Worm (Caenorhabditis elegans) whole organism, L1 larva: ENCODE data around the gene rfc-2.

Source experiments
- Y116A8C.19 ChIP-seq: sonication (generic microtip); optimal IDR thresholded peaks from 2 replicates; lab custom pipeline; 2016; ENCODE audit warnings: missing compliant biosample characterization, missing genetic modification characterization, borderline replicate concordance
- alr-1 ChIP-seq: fragments of 200-800 bp; sonication (Bioruptor generic); optimal IDR thresholded peaks from 2 replicates; lab custom pipeline; 2018; ENCODE audit warnings: borderline replicate concordance, mild to moderate bottlenecking, missing genetic modification characterization, missing compliant biosample characterization
- aly-2 ChIP-seq: fragments of 150-350 bp; optimal IDR thresholded peaks from 2 replicates; lab custom pipeline; 2014; ENCODE audit warnings: missing biosample characterization, missing genetic modification characterization
- ama-1 ChIP-seq: fragments of 150-350 bp; optimal IDR thresholded peaks from 2 replicates; lab custom pipeline; 2014
- blmp-1 ChIP-seq: fragments of 150-350 bp; optimal IDR thresholded peaks from 2 replicates; lab custom pipeline; 2014; ENCODE audit warnings: missing biosample characterization, missing genetic modification characterization
- ceh-8 ChIP-seq: fragments of 200-800 bp; sonication (Bioruptor generic); optimal IDR thresholded peaks from 2 replicates; lab custom pipeline; 2018; ENCODE audit warnings: mild to moderate bottlenecking, missing genetic modification characterization, moderate library complexity, missing compliant biosample characterization
- ceh-82 ChIP-seq, 3 experiments: fragments of 150-350 bp in 1 of 3; sonication (generic microtip) in 2 of 3; optimal IDR thresholded peaks; 2 replicates each; lab custom pipeline; 2014 to 2017; ENCODE audit warnings: missing biosample characterization in 3 of 3, missing genetic modification characterization in 3 of 3
- dpl-1 ChIP-seq, 3 experiments: fragments of 150-350 bp in 2 of 3; sonication (generic microtip) in 1 of 3; optimal IDR thresholded peaks; 2 replicates each; lab custom pipeline; 2014 to 2017; ENCODE audit warnings: missing biosample characterization in 3 of 3, missing genetic modification characterization in 3 of 3, missing genetic modification reagents in 3 of 3
- efl-1 ChIP-seq, 4 experiments: fragments of 150-350 bp; optimal IDR thresholded peaks in 3 of 4; peaks in 1 of 4; 1 replicate in 1 of 4; 2 replicates in 3 of 4; lab custom pipeline; 2014; ENCODE audit warnings: missing biosample characterization in 2 of 4, missing genetic modification characterization in 2 of 4, missing genetic modification reagents in 2 of 4
- elt-2 ChIP-seq: sonication (generic microtip); optimal IDR thresholded peaks from 2 replicates; lab custom pipeline; 2016; ENCODE audit warnings: missing genetic modification characterization, mild to moderate bottlenecking, inconsistent platforms, missing compliant biosample characterization, missing genetic modification reagents
- fkh-10 ChIP-seq: sonication (generic microtip); optimal IDR thresholded peaks from 2 replicates; lab custom pipeline; 2017; ENCODE audit warnings: missing biosample characterization, missing genetic modification reagents, missing genetic modification characterization
- fkh-8 ChIP-seq: sonication (generic microtip); optimal IDR thresholded peaks from 2 replicates; lab custom pipeline; 2016; ENCODE audit warnings: mild to moderate bottlenecking, missing genetic modification characterization, missing compliant biosample characterization
- hpl-2 ChIP-seq: fragments of 150-350 bp; optimal IDR thresholded peaks from 2 replicates; lab custom pipeline; 2014; ENCODE audit warnings: missing biosample characterization, missing genetic modification reagents, missing genetic modification characterization
- jun-1 ChIP-seq: fragments of 150-350 bp; optimal IDR thresholded peaks from 2 replicates; lab custom pipeline; 2014; ENCODE audit warnings: missing biosample characterization, missing genetic modification reagents, missing genetic modification characterization
- lin-13 ChIP-seq: fragments of 150-350 bp; optimal IDR thresholded peaks from 2 replicates; lab custom pipeline; 2014; ENCODE audit warnings: missing biosample characterization, missing genetic modification reagents, missing genetic modification characterization
- lin-35 ChIP-seq, 2 experiments: fragments of 150-350 bp; optimal IDR thresholded peaks; 2 replicates each; lab custom pipeline; 2014; ENCODE audit warnings: missing biosample characterization in 2 of 2, missing genetic modification characterization in 2 of 2, missing genetic modification reagents in 2 of 2
- lin-39 ChIP-seq: fragments of 150-350 bp; optimal IDR thresholded peaks from 2 replicates; lab custom pipeline; 2014; ENCODE audit warnings: missing biosample characterization, missing genetic modification reagents, missing genetic modification characterization
- lir-3 ChIP-seq: sonication (generic microtip); optimal IDR thresholded peaks from 2 replicates; lab custom pipeline; 2016; ENCODE audit warnings: mild to moderate bottlenecking, missing genetic modification characterization, moderate library complexity, missing compliant biosample characterization; ENCODE audit not compliant: poor library complexity
- lsy-2 ChIP-seq, 2 experiments: fragments of 150-350 bp; optimal IDR thresholded peaks; 2 replicates each; lab custom pipeline; 2014; ENCODE audit warnings: missing biosample characterization in 2 of 2, missing genetic modification characterization in 2 of 2
- mdl-1 ChIP-seq, 2 experiments: fragments of 150-350 bp; optimal IDR thresholded peaks; 2 replicates each; lab custom pipeline; 2014 to 2017; ENCODE audit warnings: missing biosample characterization in 2 of 2, missing genetic modification characterization in 2 of 2, inconsistent platforms in 1 of 2
- nhr-12 ChIP-seq: sonication (generic microtip); optimal IDR thresholded peaks from 2 replicates; lab custom pipeline; 2017; ENCODE audit warnings: missing biosample characterization, missing genetic modification characterization
- nhr-20 ChIP-seq: sonication (generic microtip); optimal IDR thresholded peaks from 2 replicates; lab custom pipeline; 2016; ENCODE audit warnings: mild to moderate bottlenecking, missing genetic modification characterization, missing compliant biosample characterization
- nhr-76 ChIP-seq: sonication (generic microtip); optimal IDR thresholded peaks from 2 replicates; lab custom pipeline; 2017; ENCODE audit warnings: missing biosample characterization, missing genetic modification characterization
- pqm-1 ChIP-seq: sonication (generic microtip); optimal IDR thresholded peaks from 3 replicates; lab custom pipeline; 2017; ENCODE audit warnings: missing biosample characterization, missing genetic modification characterization
- sup-37 ChIP-seq: fragments of 200-800 bp; sonication (Bioruptor generic); optimal IDR thresholded peaks from 2 replicates; lab custom pipeline; 2018; ENCODE audit warnings: mild to moderate bottlenecking, missing genetic modification characterization, missing compliant biosample characterization
- tbx-2 ChIP-seq: sonication (generic microtip); optimal IDR thresholded peaks from 2 replicates; lab custom pipeline; 2016; ENCODE audit warnings: missing genetic modification characterization, missing compliant biosample characterization
- tlp-1 ChIP-seq: fragments of 150-350 bp; optimal IDR thresholded peaks from 2 replicates; lab custom pipeline; 2014; ENCODE audit warnings: missing biosample characterization, missing genetic modification characterization
- unc-130 ChIP-seq: fragments of 150-350 bp; optimal IDR thresholded peaks from 2 replicates; lab custom pipeline; 2017; ENCODE audit warnings: missing biosample characterization, missing genetic modification characterization, inconsistent platforms
- xbp-1 ChIP-seq: sonication (generic microtip); optimal IDR thresholded peaks from 2 replicates; lab custom pipeline; 2016; ENCODE audit warnings: missing genetic modification characterization, missing compliant biosample characterization

Gene rfc-2

DNA sequence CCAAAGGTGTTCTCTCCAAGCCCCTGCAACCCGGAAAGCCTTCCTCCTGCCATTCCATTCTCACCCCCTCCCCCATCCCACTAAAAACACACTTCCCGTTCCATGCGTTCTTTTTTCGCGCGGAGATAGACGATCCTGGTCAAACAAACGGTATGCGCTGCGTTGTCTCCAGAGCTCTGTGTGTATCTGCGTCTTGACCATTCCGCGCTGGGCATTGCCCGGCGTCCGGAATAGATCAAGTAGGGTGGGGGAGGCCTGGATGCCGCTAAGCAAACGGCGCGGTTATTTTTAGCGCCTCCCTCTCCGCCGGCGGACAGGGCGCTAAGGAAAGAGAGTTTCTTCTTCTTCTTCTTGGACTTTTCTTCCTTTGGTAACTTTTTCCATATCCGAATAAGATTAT, 28.2 kb downstream of the rfc-2 start:
- no peak for TF ChIP-seq jun-1 (tag; lab: Kevin White, UChicago)
- no peak for TF ChIP-seq dpl-1 (GFP tag; optimal IDR thresholded peaks at IDR 0.05; lab: Kevin White, UChicago)

DNA sequence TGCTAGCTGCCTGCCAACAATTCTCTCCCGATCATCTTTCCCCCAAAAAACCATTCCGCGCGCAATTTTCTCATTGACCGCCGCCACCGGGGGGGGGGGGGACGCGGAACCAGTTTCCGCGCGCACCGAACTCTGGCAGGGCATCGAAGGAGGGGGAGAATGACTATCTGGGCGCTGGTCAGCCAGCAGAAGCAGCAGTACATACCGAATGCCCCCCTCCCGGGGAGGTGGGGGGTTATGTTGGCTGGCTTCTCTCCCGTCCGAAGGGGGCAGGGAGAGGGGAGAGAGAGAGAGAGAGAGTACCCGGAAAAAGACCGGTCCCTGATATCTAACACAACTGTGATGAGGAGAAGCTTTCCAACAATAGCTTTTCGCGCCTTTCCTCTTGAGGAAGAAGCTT, 30.6 kb downstream of the rfc-2 start:
- no peak for TF ChIP-seq hpl-2 (GFP tag; lab: Kevin White, UChicago)
- TF ChIP-seq blmp-1 (tag; lab: Kevin White, UChicago), result peak; percentile 5
- TF ChIP-seq nhr-12 (tag; lab: Kevin White, UChicago), result no peak
- peak; percentile 79 for TF ChIP-seq ceh-8 (GFP tag; lab: Kevin White, UChicago)
- no peak for TF ChIP-seq Y116A8C.19 (tag; lab: Kevin White, UChicago)

DNA sequence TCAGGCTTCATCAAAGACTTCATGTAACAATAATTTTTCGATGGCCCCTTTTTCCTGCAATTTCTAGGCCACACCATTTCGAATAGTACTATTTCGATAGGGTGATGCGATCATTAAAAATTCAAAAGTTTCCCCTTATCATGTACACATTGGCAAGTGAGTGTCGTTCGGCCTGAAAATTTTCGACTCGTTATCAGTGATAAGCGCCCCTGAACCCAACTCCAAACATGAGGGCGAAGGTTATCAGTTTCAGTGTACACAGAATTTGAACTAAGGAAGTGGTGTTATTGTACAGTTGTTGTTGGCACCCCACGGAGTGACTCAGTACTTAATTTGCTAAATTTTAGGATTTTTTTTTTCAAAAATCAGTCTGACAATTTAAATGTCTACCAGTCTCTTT, 31.8 kb downstream of the rfc-2 start:
- TF ChIP-seq ama-1 (lab: Kevin White, UChicago) (no peak), elt-2 (tag; lab: Kevin White, UChicago) (peak; percentile 92), fkh-8 (tag; lab: Kevin White, UChicago) (no peak), pqm-1 (peak; percentile 77), xbp-1 (no peak), tbx-2 (tag; lab: Kevin White, UChicago) (no peak), alr-1 (tag; lab: Kevin White, UChicago) (no peak), lin-35 (GFP tag; optimal IDR thresholded peaks at IDR 0.05; lab: Kevin White, UChicago) (peak in 1 of 2 experiments; percentile 25), jun-1 (tag; lab: Kevin White, UChicago) (peak; percentile 20), aly-2 (tag; lab: Kevin White, UChicago) (no peak)

DNA sequence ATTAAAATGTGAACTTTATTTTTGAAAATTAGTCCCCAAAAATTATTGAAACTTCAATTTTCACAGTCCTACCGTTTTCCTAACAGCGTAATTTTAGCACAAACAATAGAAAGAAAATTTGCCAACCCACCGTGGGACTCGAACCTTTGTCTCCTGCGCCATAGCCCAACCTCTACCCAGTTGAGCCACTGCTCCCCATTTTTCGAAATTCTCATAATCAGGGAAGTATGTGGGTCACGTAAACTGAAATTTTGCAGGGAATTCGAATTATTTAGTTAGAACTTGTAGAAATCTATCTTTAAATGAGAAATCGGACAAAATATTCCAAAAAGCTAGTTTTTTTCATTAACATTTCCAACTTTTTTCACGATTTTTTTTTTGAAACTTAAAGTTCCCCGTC, 33.2 kb downstream of the rfc-2 start:
- no peak for TF ChIP-seq mdl-1 (tag; optimal IDR thresholded peaks at IDR 0.05; lab: Kevin White, UChicago)
- TF ChIP-seq nhr-76, result no peak
- no peak for TF ChIP-seq fkh-10
- TF ChIP-seq lin-13 (GFP tag; lab: Kevin White, UChicago), result no peak

DNA sequence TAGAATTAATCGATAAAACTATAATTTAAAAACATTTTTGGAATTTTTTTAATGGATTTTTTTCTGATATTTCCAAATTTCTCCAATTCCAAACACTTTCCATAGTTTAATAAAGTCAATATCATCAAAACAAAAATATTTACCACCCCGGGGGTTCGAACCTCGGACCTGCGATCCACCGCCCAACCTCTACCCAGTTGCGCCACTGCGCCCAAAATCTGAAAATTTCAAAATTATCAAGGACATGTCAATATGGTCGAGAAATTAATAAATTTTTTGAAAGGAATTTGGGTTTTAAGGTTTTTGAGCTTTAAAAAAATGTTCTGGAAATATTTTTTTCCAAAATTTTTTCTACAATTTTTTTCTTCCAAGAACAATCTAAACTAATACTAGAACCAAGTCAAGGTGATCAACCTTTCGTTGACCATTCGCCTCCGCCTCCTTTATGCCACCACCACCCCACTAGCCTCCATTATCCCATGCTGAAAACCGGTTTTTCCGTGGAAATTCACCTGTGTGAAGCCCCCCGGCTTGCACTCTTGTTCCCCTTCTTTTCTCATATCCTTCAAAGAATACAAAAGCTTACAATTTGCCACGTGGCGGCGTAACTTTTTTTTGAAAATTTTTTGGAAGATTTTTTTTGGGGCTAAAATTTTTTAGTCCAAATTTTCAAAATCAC, 34.6 kb downstream of the rfc-2 start:
- TF ChIP-seq ama-1 (lab: Kevin White, UChicago) (no peak), blmp-1 (tag; lab: Kevin White, UChicago) (peak; percentile 37), lsy-2 (tag; optimal IDR thresholded peaks at IDR 0.05; lab: Kevin White, UChicago) (no peak), sup-37 (GFP tag; lab: Kevin White, UChicago) (no peak), alr-1 (tag; lab: Kevin White, UChicago) (no peak), lir-3 (tag; lab: Kevin White, UChicago) (no peak), unc-130 (tag; lab: Kevin White, UChicago) (no peak), nhr-20 (tag; lab: Kevin White, UChicago) (no peak)
- TF ChIP-seq, all 84 proteins: peak for 1

DNA sequence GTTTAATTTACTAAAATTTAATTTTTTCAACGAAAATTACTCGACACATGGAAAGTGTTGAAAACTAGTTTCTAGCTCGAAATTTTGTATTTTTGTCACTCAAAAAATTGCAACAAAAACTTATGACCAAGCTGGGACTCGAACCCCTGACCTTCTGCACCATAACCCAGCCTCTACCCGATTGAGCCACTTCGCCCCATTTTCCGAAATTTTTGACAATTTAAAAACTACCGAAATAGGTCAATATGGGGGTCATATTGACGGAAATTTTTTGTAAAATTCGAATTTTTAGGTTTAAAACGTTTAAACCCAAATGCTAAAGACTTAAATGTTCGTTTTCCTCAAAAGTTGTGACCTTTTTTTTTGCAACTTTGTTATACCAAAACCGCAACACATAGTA, 38.4 kb downstream of the rfc-2 start:
- TF ChIP-seq ceh-82 (tag; optimal IDR thresholded peaks at IDR 0.05; lab: Kevin White, UChicago) (no peak), efl-1 (optimal IDR thresholded peaks at IDR 0.05; lab: Kevin White, UChicago) (no peak), efl-1 (GFP tag; optimal IDR thresholded peaks at IDR 0.05 in 1 of 2; lab: Kevin White, UChicago) (peak in 1 of 2 experiments; percentile 53), nhr-20 (tag; lab: Kevin White, UChicago) (no peak)

DNA sequence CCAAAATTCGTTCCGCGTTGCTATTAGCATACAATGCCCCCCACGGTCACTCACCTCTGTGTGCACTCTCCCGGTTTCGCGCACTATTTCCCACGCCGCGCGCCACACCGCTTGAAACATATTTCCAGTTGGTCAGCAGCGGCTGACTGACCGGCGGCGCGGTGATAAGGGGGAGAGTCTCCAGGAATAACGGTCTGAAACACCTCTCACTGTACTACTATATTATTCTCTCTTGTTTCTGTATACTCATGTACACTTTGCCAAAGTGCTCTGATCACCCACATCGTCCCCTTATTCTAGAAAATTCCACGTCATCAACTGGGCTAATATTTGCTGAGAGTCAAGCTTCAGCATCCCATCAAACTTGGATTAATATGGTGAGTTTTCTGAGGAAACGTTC, 38.8 kb downstream of the rfc-2 start, which contains the start of gene nhr-41:
Gene nhr-41, plus strand, starts transcription at position 301 of the 400 bp plus-strand sequence.
- no peak for TF ChIP-seq alr-1 (tag; lab: Kevin White, UChicago)
- no peak for TF ChIP-seq tlp-1 (tag; lab: Kevin White, UChicago)
- no peak for TF ChIP-seq lin-39
